Worm (Caenorhabditis elegans): ENCODE data around the gene puf-11.

ce11 chrIV:6432375-6432774 lies 11.0 kb downstream of the puf-11 start:
- no peak for TF ChIP-seq aly-2 (tag; optimal IDR thresholded peaks at IDR 0.05)
- TF ChIP-seq ztf-11 (tag; optimal IDR thresholded peaks at IDR 0.05) = no peak
- no peak for TF ChIP-seq unc-39 (tag; optimal IDR thresholded peaks at IDR 0.05)
- no peak for TF ChIP-seq mab-5 (tag; optimal IDR thresholded peaks at IDR 0.05)
- TF ChIP-seq ama-1 (optimal IDR thresholded peaks at IDR 0.05) = no peak

Measured in whole organism, L2 larva.